Worm (Caenorhabditis elegans) whole organism, young adult: ENCODE measurements around the gene clec-37.

ENCODE experiments used
- C06A6.2 ChIP-seq: fragments of 200-800 bp; sonication (Bioruptor generic); conservative IDR thresholded peaks from 2 replicates; pipeline ENCODE4 v1.3.6; 2022; ENCODE audit warnings: missing genetic modification characterization, missing compliant biosample characterization
- D2030.7 ChIP-seq: fragments of 200-800 bp; sonication (Bioruptor generic); IDR thresholded peaks from 2 replicates; pipeline ENCODE4 v1.3.6; 2022; ENCODE audit warnings: missing genetic modification reagents, missing genetic modification characterization, missing compliant biosample characterization
- F37B4.10 ChIP-seq: fragments of 200-800 bp; sonication (Bioruptor generic); IDR thresholded peaks from 2 replicates; pipeline ENCODE4 v1.3.6; 2022; ENCODE audit warnings: missing genetic modification characterization, missing compliant biosample characterization
- F39B2.1 ChIP-seq: fragments of 200-800 bp; sonication (Bioruptor generic); IDR thresholded peaks from 2 replicates; pipeline ENCODE4 v1.3.6; 2022; ENCODE audit warnings: missing genetic modification reagents, missing genetic modification characterization, missing compliant biosample characterization
- F52B5.7 ChIP-seq: sonication (generic microtip); optimal IDR thresholded peaks from 2 replicates; lab custom pipeline; 2016; ENCODE audit warnings: mild to moderate bottlenecking, missing genetic modification characterization, missing compliant biosample characterization
- T07F8.4 ChIP-seq: sonication (generic microtip); optimal IDR thresholded peaks from 2 replicates; lab custom pipeline; 2016; ENCODE audit warnings: mild to moderate bottlenecking, missing genetic modification characterization, moderate library complexity, missing compliant biosample characterization
- Y53F4B.3 ChIP-seq: fragments of 200-800 bp; sonication (Bioruptor generic); IDR thresholded peaks from 2 replicates; pipeline ENCODE4 v1.3.6; 2022; ENCODE audit warnings: missing genetic modification reagents, missing genetic modification characterization, missing compliant biosample characterization
- Y95B8A.8 ChIP-seq: fragments of 200-800 bp; sonication (Bioruptor generic); IDR thresholded peaks from 2 replicates; pipeline ENCODE4 v1.3.6; 2022; ENCODE audit warnings: missing genetic modification reagents, missing genetic modification characterization, missing compliant biosample characterization
- akir-1 ChIP-seq: fragments of 200-800 bp; sonication (Bioruptor generic); optimal IDR thresholded peaks from 2 replicates; lab custom pipeline; 2018; ENCODE audit warnings: mild to moderate bottlenecking, missing genetic modification characterization, moderate library complexity, missing compliant biosample characterization
- atf-7 ChIP-seq: sonication (generic microtip); optimal IDR thresholded peaks from 2 replicates; lab custom pipeline; 2017; ENCODE audit warnings: mild to moderate bottlenecking, missing genetic modification characterization, missing compliant biosample characterization
- bed-1 ChIP-seq: fragments of 200-800 bp; sonication (Bioruptor generic); IDR thresholded peaks from 2 replicates; pipeline ENCODE4 v1.3.6; 2022; ENCODE audit warnings: missing genetic modification reagents, missing genetic modification characterization, missing compliant biosample characterization
- bed-2 ChIP-seq: fragments of 200-800 bp; sonication (Bioruptor generic); IDR thresholded peaks from 2 replicates; pipeline ENCODE4 v1.3.6; 2022; ENCODE audit warnings: missing genetic modification reagents, missing genetic modification characterization, missing compliant biosample characterization
- cebp-1 ChIP-seq, 2 experiments: fragments of 200-800 bp in 1 of 2; sonication (Bioruptor generic) in 1 of 2; sonication (generic microtip) in 1 of 2; IDR thresholded peaks in 1 of 2; optimal IDR thresholded peaks in 1 of 2; 2 replicates each; pipeline versions ENCODE4 v1.3.6 to Lab custom; 2017 to 2022; ENCODE audit warnings: missing compliant biosample characterization in 2 of 2, missing genetic modification characterization in 2 of 2, mild to moderate bottlenecking in 1 of 2, missing genetic modification reagents in 1 of 2, moderate library complexity in 1 of 2
- cebp-2 ChIP-seq: fragments of 200-800 bp; sonication (Bioruptor generic); IDR thresholded peaks from 2 replicates; pipeline ENCODE4 v1.3.6; 2022; ENCODE audit warnings: missing genetic modification characterization, missing compliant biosample characterization
- ceh-58 ChIP-seq: fragments of 200-800 bp; sonication (Bioruptor generic); IDR thresholded peaks from 2 replicates; pipeline ENCODE4 v1.3.6; 2022; ENCODE audit warnings: missing genetic modification characterization, missing compliant biosample characterization
- egl-44 ChIP-seq: fragments of 200-800 bp; sonication (Bioruptor generic); IDR thresholded peaks from 2 replicates; pipeline ENCODE4 v1.3.6; 2022; ENCODE audit warnings: missing genetic modification reagents, missing genetic modification characterization, missing compliant biosample characterization
- gei-17 ChIP-seq: fragments of 200-800 bp; sonication (Bioruptor generic); optimal IDR thresholded peaks from 2 replicates; lab custom pipeline; 2018; ENCODE audit warnings: mild to moderate bottlenecking, missing genetic modification characterization, missing compliant biosample characterization
- him-1 ChIP-seq: sonication (generic microtip); optimal IDR thresholded peaks from 2 replicates; lab custom pipeline; 2016; ENCODE audit warnings: missing genotype, missing genetic modification reagents, missing genetic modification characterization, missing compliant biosample characterization
- hmg-20 ChIP-seq: fragments of 200-800 bp; sonication (Bioruptor generic); IDR thresholded peaks from 2 replicates; pipeline ENCODE4 v1.3.6; 2022; ENCODE audit warnings: missing genetic modification reagents, missing genetic modification characterization, missing compliant biosample characterization
- lag-1 ChIP-seq: fragments of 200-800 bp; sonication (Bioruptor generic); IDR thresholded peaks from 2 replicates; pipeline ENCODE4 v1.3.6; 2022; ENCODE audit warnings: missing genetic modification reagents, missing genetic modification characterization, missing compliant biosample characterization
- let-526 ChIP-seq: fragments of 200-800 bp; sonication (Bioruptor generic); IDR thresholded peaks from 2 replicates; pipeline ENCODE4 v1.3.6; 2022; ENCODE audit warnings: missing genetic modification reagents, missing genetic modification characterization, missing compliant biosample characterization
- lin-26 ChIP-seq: fragments of 200-800 bp; sonication (Bioruptor generic); IDR thresholded peaks from 2 replicates; pipeline ENCODE4 v1.3.6; 2022; ENCODE audit warnings: missing genetic modification reagents, missing genetic modification characterization, missing compliant biosample characterization
- lin-54 ChIP-seq: fragments of 200-800 bp; sonication (Bioruptor generic); optimal IDR thresholded peaks from 2 replicates; lab custom pipeline; 2018; ENCODE audit warnings: mild to moderate bottlenecking, missing genetic modification characterization, missing compliant biosample characterization
- lsy-27 ChIP-seq: sonication (generic microtip); optimal IDR thresholded peaks from 2 replicates; lab custom pipeline; 2017; ENCODE audit warnings: missing genetic modification characterization, mild to moderate bottlenecking, missing compliant biosample characterization, antibody characterized with exemption, missing genotype, borderline replicate concordance; ENCODE audit not compliant: insufficient read depth
- madf-10 ChIP-seq: sonication (generic microtip); optimal IDR thresholded peaks from 2 replicates; lab custom pipeline; 2016; ENCODE audit warnings: mild to moderate bottlenecking, missing genetic modification characterization, missing compliant biosample characterization
- mes-4 ChIP-seq: sonication (generic microtip); optimal IDR thresholded peaks from 2 replicates; lab custom pipeline; 2016; ENCODE audit warnings: missing genotype, missing genetic modification characterization, missing compliant biosample characterization
- nfya-1 ChIP-seq: sonication (generic microtip); optimal IDR thresholded peaks from 2 replicates; lab custom pipeline; 2017; ENCODE audit warnings: antibody characterized with exemption, missing compliant biosample characterization, missing genetic modification characterization, borderline replicate concordance; ENCODE audit not compliant: insufficient read depth
- nhr-179 ChIP-seq: sonication (generic microtip); optimal IDR thresholded peaks from 2 replicates; lab custom pipeline; 2016; ENCODE audit warnings: mild to moderate bottlenecking, missing genetic modification characterization, missing compliant biosample characterization
- nhr-80 ChIP-seq: sonication (generic microtip); optimal IDR thresholded peaks from 2 replicates; lab custom pipeline; 2016; ENCODE audit warnings: missing genetic modification characterization, missing compliant biosample characterization
- nhr-90 ChIP-seq: sonication (generic microtip); optimal IDR thresholded peaks from 2 replicates; lab custom pipeline; 2016; ENCODE audit warnings: missing genotype, mild to moderate bottlenecking, missing genetic modification characterization, missing compliant biosample characterization
- pbrm-1 ChIP-seq: fragments of 200-800 bp; sonication (Bioruptor generic); IDR thresholded peaks from 2 replicates; pipeline ENCODE4 v1.3.6; 2022; ENCODE audit warnings: missing genetic modification reagents, missing genetic modification characterization, missing compliant biosample characterization
- rec-8 ChIP-seq, 2 experiments: sonication (generic microtip); optimal IDR thresholded peaks; 2 replicates each; lab custom pipeline; 2016; ENCODE audit warnings: mild to moderate bottlenecking in 2 of 2, missing genetic modification characterization in 2 of 2, missing genetic modification reagents in 2 of 2, missing genotype in 2 of 2, missing biosample characterization in 1 of 2, missing compliant biosample characterization in 1 of 2, moderate library complexity in 1 of 2
- repo-1 ChIP-seq: sonication (generic microtip); optimal IDR thresholded peaks from 2 replicates; lab custom pipeline; 2017; ENCODE audit warnings: mild to moderate bottlenecking, missing genetic modification characterization, missing compliant biosample characterization
- sdz-38 ChIP-seq: sonication (generic microtip); optimal IDR thresholded peaks from 2 replicates; lab custom pipeline; 2016; ENCODE audit warnings: missing genotype, missing genetic modification characterization, missing compliant biosample characterization
- snpc-3.4 ChIP-seq: sonication (generic microtip); optimal IDR thresholded peaks from 2 replicates; lab custom pipeline; 2017; ENCODE audit warnings: missing genetic modification characterization, mild to moderate bottlenecking, missing compliant biosample characterization, antibody characterized with exemption, moderate library complexity, missing genotype, missing genetic modification reagents
- snpc-4 ChIP-seq, 5 experiments: fragments of 150-350 bp in 1 of 5; sonication (generic microtip) in 4 of 5; optimal IDR thresholded peaks; 2 replicates each; lab custom pipeline; 2014 to 2018; ENCODE audit warnings: missing genetic modification characterization in 5 of 5, missing biosample characterization in 3 of 5, antibody characterized with exemption in 2 of 5, mild to moderate bottlenecking in 2 of 5, missing compliant biosample characterization in 2 of 5, missing genotype in 2 of 5, moderate library complexity in 2 of 5, missing genetic modification reagents in 1 of 5
- sptf-2 ChIP-seq: fragments of 200-800 bp; sonication (Bioruptor generic); optimal IDR thresholded peaks from 2 replicates; lab custom pipeline; 2018; ENCODE audit warnings: mild to moderate bottlenecking, missing genetic modification characterization, missing compliant biosample characterization
- ztf-18 ChIP-seq: sonication (generic microtip); optimal IDR thresholded peaks from 2 replicates; lab custom pipeline; 2016; ENCODE audit warnings: missing genotype, mild to moderate bottlenecking, missing genetic modification characterization, missing compliant biosample characterization
- ztf-26 ChIP-seq: sonication (generic microtip); optimal IDR thresholded peaks from 2 replicates; lab custom pipeline; 2017; ENCODE audit warnings: missing genetic modification characterization, missing compliant biosample characterization
- ztf-3 ChIP-seq: fragments of 200-800 bp; sonication (Bioruptor generic); optimal IDR thresholded peaks from 2 replicates; lab custom pipeline; 2018; ENCODE audit warnings: mild to moderate bottlenecking, missing genetic modification characterization, missing compliant biosample characterization

The clec-37 gene

DNA sequence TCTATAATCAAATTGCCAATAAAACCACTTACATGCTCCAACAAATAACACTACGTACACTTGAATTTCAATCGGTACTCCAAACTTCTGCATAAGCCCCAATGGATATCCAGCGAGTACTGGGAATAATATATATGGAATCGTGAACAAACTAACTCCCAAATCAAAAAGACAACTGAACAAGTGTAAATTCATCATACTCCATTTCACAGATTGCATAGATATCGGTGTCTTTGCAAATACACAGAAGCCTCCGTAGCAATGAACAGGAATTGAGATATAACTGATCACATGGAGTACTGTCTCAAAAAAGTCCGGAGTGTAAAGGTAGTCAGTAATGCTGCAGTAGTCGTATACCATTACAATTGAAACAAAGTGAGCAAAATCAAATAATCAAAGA lies 22.5 kb downstream of the clec-37 start, which contains the start of gene srh-214:
Gene srh-214 (minus strand): TSS at position 360 of the 400 bp plus-strand sequence.
- TF ChIP-seq cebp-2 (no peak), snpc-3.4 (no peak), C06A6.2 (GFP tag; lab: Robert Waterston, UW) (no peak), atf-7 (tag; lab: Kevin White, UChicago) (no peak), lsy-27 (no peak)

DNA sequence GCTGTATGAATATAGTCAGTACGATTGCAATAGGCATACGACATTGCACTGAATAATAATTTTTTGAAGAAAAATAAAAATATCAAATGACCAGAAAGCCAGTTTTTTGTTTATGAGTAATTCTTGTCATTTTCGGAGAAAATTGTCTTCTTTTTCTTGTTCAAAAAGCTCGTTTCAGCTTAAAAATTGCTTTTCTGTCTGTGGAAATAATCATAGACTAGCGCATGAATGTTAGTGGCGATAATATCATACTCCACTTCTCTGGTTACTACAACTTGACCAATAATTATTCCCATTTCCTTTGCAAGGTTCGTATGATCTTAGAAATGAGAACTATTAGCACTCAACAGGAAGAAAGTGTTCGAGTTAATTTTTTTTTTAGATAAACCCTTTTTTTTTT lies 24.4 kb downstream of the clec-37 start, which contains the start of gene srh-216:
Gene srh-216 (minus strand): TSS at position 101 of the 400 bp plus-strand sequence.
- TF ChIP-seq nfya-1 (no peak), ztf-26 (tag; lab: Kevin White, UChicago) (no peak), T07F8.4 (no peak), ceh-58 (GFP tag; lab: Robert Waterston, UW) (no peak), gei-17 (GFP tag; lab: Kevin White, UChicago) (no peak), nhr-80 (tag; lab: Kevin White, UChicago) (no peak), let-526 (GFP tag; lab: Robert Waterston, UW) (no peak), F39B2.1 (no peak), pbrm-1 (GFP tag; lab: Robert Waterston, UW) (no peak), hmg-20 (GFP tag; lab: Robert Waterston, UW) (no peak), lin-26 (GFP tag; lab: Robert Waterston, UW) (no peak), nhr-90 (no peak), akir-1 (GFP tag; lab: Kevin White, UChicago) (no peak)
- TF ChIP-seq, all 124 proteins: peak for 0

ce11 chrV:16821270-16821737 lies 30.6 kb downstream of the clec-37 start, which contains the start of gene T20B3.14:
T20B3.14 (minus strand) TSS chrV:16821320.
- TF ChIP-seq F37B4.10 (0 out of 2 replicates have a peak, but pooled peaks have one; percentile 89), D2030.7 (GFP tag; lab: Robert Waterston, UW) (no peak), sptf-2 (GFP tag; lab: Kevin White, UChicago) (no peak)

DNA sequence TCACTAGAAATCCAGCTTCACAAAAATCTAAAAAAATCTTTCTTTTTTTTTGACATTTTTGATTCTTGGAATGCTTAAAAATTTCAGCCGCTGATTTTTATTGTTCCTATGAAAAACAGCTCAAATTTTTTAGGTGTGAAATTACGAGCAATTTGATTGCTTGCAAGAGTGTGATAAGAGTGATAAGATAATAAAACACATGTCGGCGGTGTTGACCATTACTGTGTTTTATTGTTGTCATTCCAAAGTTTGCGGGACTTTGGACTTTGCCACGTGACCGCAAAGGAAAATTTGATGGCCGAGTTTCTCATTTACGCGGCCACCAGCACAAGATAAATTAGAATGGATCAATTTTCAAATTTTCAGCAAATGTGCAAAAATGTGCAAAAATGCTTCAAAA lies 35.2 kb downstream of the clec-37 start:
- no peak for TF ChIP-seq cebp-1 (GFP tag; IDR thresholded peaks at IDR 0.05; lab: Robert Waterston, UW)
- TF ChIP-seq cebp-1 (tag; optimal IDR thresholded peaks at IDR 0.05; lab: Kevin White, UChicago) = peak; percentile 17
- no peak for TF ChIP-seq lsy-27
- TF ChIP-seq ztf-18 (tag; lab: Kevin White, UChicago) = no peak
- TF ChIP-seq F39B2.1 = no peak
- TF ChIP-seq Y53F4B.3 (GFP tag; lab: Robert Waterston, UW) = no peak
- no peak for TF ChIP-seq sdz-38 (tag; lab: Kevin White, UChicago)
- no peak for TF ChIP-seq repo-1 (tag; lab: Kevin White, UChicago)
- TF ChIP-seq snpc-4 (GFP tag; optimal IDR thresholded peaks at IDR 0.05; lab: Kevin White, UChicago) = no peak
- peak in 1 of 4 experiments; percentile 18 for TF ChIP-seq snpc-4 (tag; optimal IDR thresholded peaks at IDR 0.05; lab: Kevin White, UChicago)
- peak; percentile 56 for TF ChIP-seq nhr-80 (tag; lab: Kevin White, UChicago)
- no peak for TF ChIP-seq F52B5.7
- no peak for TF ChIP-seq bed-1 (GFP tag; lab: Robert Waterston, UW)

DNA sequence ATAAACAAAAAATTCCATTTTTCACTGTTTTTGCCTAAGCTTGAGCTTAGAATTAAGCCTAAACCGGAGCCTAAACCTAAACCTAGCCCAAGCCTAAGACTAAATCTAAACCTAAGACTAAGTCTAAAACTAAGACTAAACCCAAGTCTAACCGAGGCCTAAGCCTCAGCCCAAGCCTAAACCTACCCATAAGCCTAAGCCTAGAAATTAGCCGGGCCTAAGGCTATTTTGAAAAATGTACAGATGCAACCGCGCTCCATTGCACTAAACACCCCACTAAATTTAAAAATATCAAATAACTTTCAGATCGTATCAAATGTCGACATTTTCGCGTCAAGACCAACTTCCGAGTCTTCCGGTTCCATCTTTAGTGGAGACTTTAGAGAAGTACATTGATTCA lies 36.6 kb downstream of the clec-37 start, which contains the start of gene T20B3.1:
Gene T20B3.1 (plus strand): TSS at position 301 of the 400 bp plus-strand sequence.
- no peak for TF ChIP-seq mes-4 (tag; lab: Kevin White, UChicago)
- no peak for TF ChIP-seq Y95B8A.8
- no peak for TF ChIP-seq egl-44
- no peak for TF ChIP-seq bed-2 (GFP tag; lab: Robert Waterston, UW)
- no peak for TF ChIP-seq him-1 (tag; lab: Kevin White, UChicago)
- TF ChIP-seq T07F8.4 = no peak
- TF ChIP-seq lin-54 (GFP tag; lab: Kevin White, UChicago) = no peak
- TF ChIP-seq nhr-179 (tag; lab: Kevin White, UChicago) = no peak
- no peak for TF ChIP-seq madf-10 (tag; lab: Kevin White, UChicago)
- TF ChIP-seq gei-17 (GFP tag; lab: Kevin White, UChicago) = no peak
- no peak for TF ChIP-seq ztf-3
- TF ChIP-seq rec-8 (tag; optimal IDR thresholded peaks at IDR 0.05; lab: Kevin White, UChicago) = no peak
- TF ChIP-seq lag-1 (GFP tag; lab: Robert Waterston, UW) = no peak
- TF ChIP-seq D2030.7 (GFP tag; lab: Robert Waterston, UW) = no peak
- no peak for TF ChIP-seq sptf-2 (GFP tag; lab: Kevin White, UChicago)
- no peak for TF ChIP-seq lin-26 (GFP tag; lab: Robert Waterston, UW)
